Worm (Caenorhabditis elegans): ENCODE data around the gene unc-116.

Gene unc-116

DNA sequence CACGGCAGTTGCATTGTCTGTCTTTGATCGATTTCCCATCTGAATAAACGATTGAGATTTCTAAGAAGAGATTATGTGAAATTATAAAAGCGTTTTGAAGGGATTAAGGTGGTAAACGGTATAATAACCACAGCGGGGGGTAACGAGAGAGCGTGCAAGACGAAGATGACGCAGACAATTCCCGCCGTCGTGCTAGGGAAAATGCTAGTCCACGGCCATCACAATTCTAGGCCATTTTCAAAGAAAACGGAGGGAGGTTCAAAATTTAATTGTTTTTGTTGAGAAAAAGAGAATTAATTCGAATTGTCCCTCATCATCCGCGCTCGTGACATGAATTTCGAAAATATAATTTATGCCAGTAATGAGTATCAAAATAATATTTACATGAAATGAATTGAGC lies 35.9 kb downstream of the unc-116 start, which contains the start of gene F10E9.11:
Gene F10E9.11, minus strand, starts transcription at position 161 of the 400 bp plus-strand sequence.
- TF ChIP-seq pha-4 (tag; optimal IDR thresholded peaks at IDR 0.05) (peak; percentile 5), lin-26 (GFP tag; IDR thresholded peaks at IDR 0.05) (no peak), attf-5 (GFP tag; optimal IDR thresholded peaks at IDR 0.05) (peak; percentile 67), attf-3 (GFP tag; conservative IDR thresholded peaks at IDR 0.05) (peak; percentile 73), chd-7 (tag; optimal IDR thresholded peaks at IDR 0.05) (peak; percentile 36), F10E7.11 (tag; optimal IDR thresholded peaks at IDR 0.05) (no peak), dox-1 (GFP tag; IDR thresholded peaks at IDR 0.05) (peak; percentile 92), ZK185.1 (tag; optimal IDR thresholded peaks at IDR 0.05; ENCODE audit: poor library complexity, severe bottlenecking) (peak; percentile 88), ztf-6 (GFP tag; IDR thresholded peaks at IDR 0.05) (peak; percentile 72; the same call in 1 of the 2 replicates), snpc-1.3 (tag; optimal IDR thresholded peaks at IDR 0.05; ENCODE audit: insufficient read depth) (peak; percentile 43), snpc-1.1 (tag; optimal IDR thresholded peaks at IDR 0.05; ENCODE audit: insufficient read depth) (peak; percentile 45), madf-8 (GFP tag; conservative IDR thresholded peaks at IDR 0.05) (peak; percentile 69), ceh-91 (GFP tag; IDR thresholded peaks at IDR 0.05) (0 out of 2 replicates have a peak, but pooled peaks have one; percentile 55), ceh-58 (GFP tag; IDR thresholded peaks at IDR 0.05) (no peak), tbx-9 (tag; optimal IDR thresholded peaks at IDR 0.05; ENCODE audit: borderline replicate concordance) (no peak), madf-6 (GFP tag; IDR thresholded peaks at IDR 0.05) (peak; percentile 84), D2030.7 (GFP tag; IDR thresholded peaks at IDR 0.05) (peak; percentile 70), tbp1 (GFP tag; optimal IDR thresholded peaks at IDR 0.05) (peak; percentile 57), unc-130 (GFP tag; optimal IDR thresholded peaks at IDR 0.05) (peak; percentile 89), akir-1 (GFP tag; optimal IDR thresholded peaks at IDR 0.05) (peak; percentile 75), hmg-1.2 (GFP tag; IDR thresholded peaks at IDR 0.05) (peak; percentile 96), B0019.2 (GFP tag; conservative IDR thresholded peaks at IDR 0.05) (peak; percentile 74), ceh-27 (GFP tag; optimal IDR thresholded peaks at IDR 0.05) (peak; percentile 95), C17E4.6 (GFP tag; IDR thresholded peaks at IDR 0.05) (0 out of 2 replicates have a peak, but pooled peaks have one; percentile 37), F52B5.7 (tag; optimal IDR thresholded peaks at IDR 0.05) (no peak), mes-4 (tag; optimal IDR thresholded peaks at IDR 0.05) (no peak), Y95B8A.8 (GFP tag; IDR thresholded peaks at IDR 0.05) (peak; percentile 58; the same call in 1 of the 2 replicates), egrh-3 (GFP tag; IDR thresholded peaks at IDR 0.05) (0 out of 2 replicates have a peak, but pooled peaks have one; percentile 14), F23B12.7 (tag; optimal IDR thresholded peaks at IDR 0.05; ENCODE audit: insufficient read depth) (peak; percentile 39), cebp-1 (GFP tag; IDR thresholded peaks at IDR 0.05) (0 out of 2 replicates have a peak, but pooled peaks have one; percentile 25), cebp-1 (tag; optimal IDR thresholded peaks at IDR 0.05) (no peak), hsf-1 (GFP tag; IDR thresholded peaks at IDR 0.05) (0 out of 2 replicates have a peak, but pooled peaks have one; percentile 5), pbrm-1 (GFP tag; IDR thresholded peaks at IDR 0.05) (peak; percentile 78), ztf-18 (tag; optimal IDR thresholded peaks at IDR 0.05) (peak; percentile 39), mcd-1 (GFP tag; IDR thresholded peaks at IDR 0.05) (peak; percentile 71), aptf-2 (GFP tag; conservative IDR thresholded peaks at IDR 0.05) (0 out of 2 replicates have a peak, but pooled peaks have one; percentile 37), hrde-1 (tag; optimal IDR thresholded peaks at IDR 0.05; ENCODE audit: borderline replicate concordance) (no peak), ekl-4 (GFP tag; IDR thresholded peaks at IDR 0.05) (peak; percentile 62), lir-1 (GFP tag; conservative IDR thresholded peaks at IDR 0.05) (peak; percentile 82), bed-2 (GFP tag; IDR thresholded peaks at IDR 0.05) (peak; percentile 83; the same call in 1 of the 2 replicates), F55B11.4 (tag; optimal IDR thresholded peaks at IDR 0.05; ENCODE audit: borderline replicate concordance, insufficient read depth) (no peak), xnd-1 (tag; optimal IDR thresholded peaks at IDR 0.05) (peak; percentile 32), tlf-1 (GFP tag; optimal IDR thresholded peaks at IDR 0.05) (peak; percentile 28), madf-10 (tag; optimal IDR thresholded peaks at IDR 0.05) (peak; percentile 66), nhr-120 (GFP tag; IDR thresholded peaks at IDR 0.05) (no peak), lin-35 (GFP tag; optimal IDR thresholded peaks at IDR 0.05) (peak; percentile 11 to 68 (median 28)), ceh-100 (GFP tag; IDR thresholded peaks at IDR 0.05) (peak; percentile 56; the same call in 1 of the 2 replicates)
